Worm (Caenorhabditis elegans) whole organism, L2 larva: ENCODE measurements around the gene mfn-1.

ENCODE experiments used
- C34F6.9 ChIP-seq: fragments of 150-350 bp; optimal IDR thresholded peaks from 2 replicates; lab custom pipeline; 2014; ENCODE audit warnings: missing biosample characterization, missing genetic modification characterization
- F13H6.1 ChIP-seq: sonication (generic microtip); optimal IDR thresholded peaks from 2 replicates; lab custom pipeline; 2016; ENCODE audit warnings: missing genetic modification characterization, missing compliant biosample characterization
- R02D3.7 ChIP-seq: fragments of 150-350 bp; optimal IDR thresholded peaks from 2 replicates; lab custom pipeline; 2014; ENCODE audit warnings: missing biosample characterization, missing genetic modification characterization
- Y55F3AM.14 ChIP-seq: fragments of 200-800 bp; sonication (Bioruptor generic); optimal IDR thresholded peaks from 2 replicates; lab custom pipeline; 2018; ENCODE audit warnings: mild to moderate bottlenecking, missing genetic modification characterization, missing compliant biosample characterization
- ZK546.5 ChIP-seq: sonication (generic microtip); optimal IDR thresholded peaks from 2 replicates; lab custom pipeline; 2017; ENCODE audit warnings: missing biosample characterization, missing genetic modification characterization
- aly-2 ChIP-seq: fragments of 150-350 bp; optimal IDR thresholded peaks from 2 replicates; lab custom pipeline; 2014; ENCODE audit warnings: missing biosample characterization, missing genetic modification characterization
- ama-1 ChIP-seq: fragments of 150-350 bp; optimal IDR thresholded peaks from 2 replicates; lab custom pipeline; 2018; ENCODE audit warnings: inconsistent platforms
- blmp-1 ChIP-seq: sonication (generic microtip); optimal IDR thresholded peaks from 2 replicates; lab custom pipeline; 2017; ENCODE audit warnings: missing genetic modification characterization, mild to moderate bottlenecking, missing compliant biosample characterization, antibody characterized with exemption, moderate library complexity; ENCODE audit not compliant: insufficient read depth
- ceh-16 ChIP-seq: fragments of 150-350 bp; optimal IDR thresholded peaks from 2 replicates; lab custom pipeline; 2014; ENCODE audit warnings: missing biosample characterization, missing genetic modification characterization
- ceh-82 ChIP-seq: fragments of 150-350 bp; optimal IDR thresholded peaks from 2 replicates; lab custom pipeline; 2014; ENCODE audit warnings: missing biosample characterization, missing genetic modification characterization
- crh-2 ChIP-seq: sonication (generic microtip); optimal IDR thresholded peaks from 2 replicates; lab custom pipeline; 2017; ENCODE audit warnings: missing biosample characterization, missing genetic modification characterization
- dmd-4 ChIP-seq: sonication (generic microtip); optimal IDR thresholded peaks from 2 replicates; lab custom pipeline; 2017; ENCODE audit warnings: missing biosample characterization, missing genetic modification characterization
- egl-27 ChIP-seq: sonication (generic microtip); optimal IDR thresholded peaks from 3 replicates; lab custom pipeline; 2017; ENCODE audit warnings: missing biosample characterization, missing genetic modification reagents, missing genetic modification characterization
- elt-1 ChIP-seq: fragments of 150-350 bp; optimal IDR thresholded peaks from 2 replicates; lab custom pipeline; 2014; ENCODE audit warnings: missing biosample characterization, missing genetic modification characterization
- fos-1 ChIP-seq: fragments of 150-350 bp; optimal IDR thresholded peaks from 2 replicates; lab custom pipeline; 2014; ENCODE audit warnings: missing biosample characterization, missing genetic modification characterization
- gmeb-1 ChIP-seq: fragments of 150-350 bp; optimal IDR thresholded peaks from 2 replicates; lab custom pipeline; 2014; ENCODE audit warnings: missing biosample characterization, missing genetic modification characterization
- lin-11 ChIP-seq: fragments of 150-350 bp; sonication (generic microtip); optimal IDR thresholded peaks from 2 replicates; lab custom pipeline; 2014; ENCODE audit warnings: missing biosample characterization, missing genetic modification characterization, inconsistent platforms, mixed read lengths
- lin-13 ChIP-seq: fragments of 150-350 bp; optimal IDR thresholded peaks from 2 replicates; lab custom pipeline; 2014; ENCODE audit warnings: missing biosample characterization, missing genetic modification reagents, missing genetic modification characterization
- lin-39 ChIP-seq: fragments of 150-350 bp; optimal IDR thresholded peaks from 2 replicates; lab custom pipeline; 2014; ENCODE audit warnings: missing biosample characterization, missing genetic modification reagents, missing genetic modification characterization
- lsy-2 ChIP-seq, 2 experiments: fragments of 150-350 bp in 1 of 2; sonication (generic microtip) in 1 of 2; optimal IDR thresholded peaks; 2 replicates each; lab custom pipeline; 2014 to 2017; ENCODE audit warnings: missing biosample characterization in 2 of 2, missing genetic modification characterization in 2 of 2
- mab-5 ChIP-seq: fragments of 150-350 bp; optimal IDR thresholded peaks from 2 replicates; lab custom pipeline; 2014; ENCODE audit warnings: missing biosample characterization, missing genetic modification characterization
- mbf-1 ChIP-seq: sonication (generic microtip); optimal IDR thresholded peaks from 2 replicates; lab custom pipeline; 2017; ENCODE audit warnings: missing biosample characterization, missing genetic modification characterization
- mdl-1 ChIP-seq, 2 experiments: fragments of 150-350 bp in 1 of 2; sonication (generic microtip) in 1 of 2; optimal IDR thresholded peaks; 2 replicates each; lab custom pipeline; 2017; ENCODE audit warnings: missing biosample characterization in 2 of 2, missing genetic modification characterization in 2 of 2
- nhr-10 ChIP-seq: sonication (generic microtip); optimal IDR thresholded peaks from 2 replicates; lab custom pipeline; 2017; ENCODE audit warnings: missing biosample characterization, missing genetic modification characterization
- nhr-11 ChIP-seq: fragments of 150-350 bp; optimal IDR thresholded peaks from 2 replicates; lab custom pipeline; 2014; ENCODE audit warnings: missing biosample characterization, missing genetic modification characterization
- nhr-129 ChIP-seq: fragments of 150-350 bp; optimal IDR thresholded peaks from 2 replicates; lab custom pipeline; 2014; ENCODE audit warnings: missing biosample characterization, missing genetic modification characterization
- nhr-21 ChIP-seq: fragments of 150-350 bp; optimal IDR thresholded peaks from 2 replicates; lab custom pipeline; 2014; ENCODE audit warnings: missing biosample characterization, missing genetic modification characterization
- nhr-237 ChIP-seq: fragments of 150-350 bp; optimal IDR thresholded peaks from 2 replicates; lab custom pipeline; 2014; ENCODE audit warnings: missing biosample characterization, missing genetic modification characterization
- nhr-25 ChIP-seq: fragments of 150-350 bp; sonication (generic microtip); optimal IDR thresholded peaks from 3 replicates; lab custom pipeline; 2014; ENCODE audit warnings: missing biosample characterization, missing genetic modification characterization
- nhr-6 ChIP-seq: fragments of 150-350 bp; optimal IDR thresholded peaks from 2 replicates; lab custom pipeline; 2014; ENCODE audit warnings: missing biosample characterization, missing genetic modification characterization
- nhr-77 ChIP-seq: fragments of 150-350 bp; optimal IDR thresholded peaks from 2 replicates; lab custom pipeline; 2014; ENCODE audit warnings: missing biosample characterization, missing genetic modification characterization
- peb-1 ChIP-seq: fragments of 150-350 bp; optimal IDR thresholded peaks from 2 replicates; lab custom pipeline; 2014; ENCODE audit warnings: missing biosample characterization, missing genetic modification characterization
- skn-1 ChIP-seq: sonication (generic microtip); optimal IDR thresholded peaks from 2 replicates; lab custom pipeline; 2017; ENCODE audit warnings: missing biosample characterization, missing genetic modification characterization
- sma-3 ChIP-seq: sonication (generic microtip); optimal IDR thresholded peaks from 2 replicates; lab custom pipeline; 2016; ENCODE audit warnings: missing genetic modification reagents, missing genetic modification characterization, missing compliant biosample characterization
- sma-9 ChIP-seq, 2 experiments: fragments of 150-350 bp in 1 of 2; sonication (generic microtip) in 1 of 2; optimal IDR thresholded peaks; 2 replicates each; lab custom pipeline; 2014 to 2016; ENCODE audit warnings: missing genetic modification characterization in 2 of 2, mild to moderate bottlenecking in 1 of 2, missing biosample characterization in 1 of 2, missing compliant biosample characterization in 1 of 2, missing genetic modification reagents in 1 of 2, moderate library complexity in 1 of 2
- snpc-4 ChIP-seq: fragments of 150-350 bp; optimal IDR thresholded peaks from 2 replicates; lab custom pipeline; 2014; ENCODE audit warnings: missing biosample characterization, missing genetic modification characterization
- unc-39 ChIP-seq: fragments of 150-350 bp; optimal IDR thresholded peaks from 2 replicates; lab custom pipeline; 2014; ENCODE audit warnings: missing biosample characterization, missing genetic modification characterization
- unc-55 ChIP-seq: fragments of 150-350 bp; sonication (generic microtip); optimal IDR thresholded peaks from 3 replicates; lab custom pipeline; 2014; ENCODE audit warnings: missing biosample characterization, missing genetic modification reagents, missing genetic modification characterization
- unc-62 ChIP-seq: fragments of 150-350 bp; optimal IDR thresholded peaks from 2 replicates; lab custom pipeline; 2014; ENCODE audit warnings: missing biosample characterization, missing genetic modification reagents, missing genetic modification characterization
- zag-1 ChIP-seq: fragments of 150-350 bp; optimal IDR thresholded peaks from 2 replicates; lab custom pipeline; 2014; ENCODE audit warnings: missing biosample characterization, missing genetic modification characterization
- ztf-1 ChIP-seq: fragments of 200-800 bp; sonication (Bioruptor generic); conservative IDR thresholded peaks from 2 replicates; pipeline ENCODE4 v1.3.6; 2022; ENCODE audit warnings: missing genetic modification characterization, missing compliant biosample characterization
- ztf-11 ChIP-seq: sonication (generic microtip); optimal IDR thresholded peaks from 2 replicates; lab custom pipeline; 2017; ENCODE audit warnings: missing biosample characterization, missing genetic modification characterization
- ztf-4 ChIP-seq: fragments of 150-350 bp; optimal IDR thresholded peaks from 2 replicates; lab custom pipeline; 2014; ENCODE audit warnings: missing biosample characterization, missing genetic modification characterization

Gene mfn-1

ce11 chrII:11485200-11485599 lies 13.4 kb upstream of the mfn-1 start, which contains the start of gene twk-5:
twk-5 (minus strand) TSS chrII:11485300.
- TF ChIP-seq ZK546.5 (tag; lab: Kevin White, UChicago) (no peak), gmeb-1 (tag; lab: Kevin White, UChicago) (no peak), Y55F3AM.14 (GFP tag; lab: Kevin White, UChicago) (no peak), nhr-10 (tag; lab: Kevin White, UChicago) (no peak), ztf-1 (no peak), blmp-1 (tag; lab: Kevin White, UChicago) (peak; percentile 8)

ce11 chrII:11484600-11484999 lies 12.8 kb upstream of the mfn-1 start:
- peak; percentile 79 for TF ChIP-seq nhr-21
- TF ChIP-seq unc-55 (GFP tag; lab: Kevin White, UChicago) = peak; percentile 74
- TF ChIP-seq unc-62 (GFP tag; lab: Kevin White, UChicago) = no peak
- TF ChIP-seq ztf-4 (tag; lab: Kevin White, UChicago) = peak; percentile 59
- peak; percentile 70 for TF ChIP-seq fos-1 (tag; lab: Kevin White, UChicago)
- TF ChIP-seq zag-1 (tag; lab: Kevin White, UChicago) = peak; percentile 1
- peak; percentile 39 for TF ChIP-seq nhr-11 (tag; lab: Kevin White, UChicago)
- TF ChIP-seq ceh-16 (tag; lab: Kevin White, UChicago) = peak; percentile 13
- TF ChIP-seq sma-3 (GFP tag; lab: Kevin White, UChicago) = peak; percentile 67
- peak; percentile 19 for TF ChIP-seq snpc-4 (tag; lab: Kevin White, UChicago)
- TF ChIP-seq egl-27 (tag; lab: Kevin White, UChicago) = peak; percentile 35
- TF ChIP-seq lin-11 (tag; lab: Kevin White, UChicago) = peak; percentile 92
- no peak for TF ChIP-seq lin-13
- peak; percentile 48 for TF ChIP-seq F13H6.1
- TF ChIP-seq mdl-1 (tag; optimal IDR thresholded peaks at IDR 0.05; lab: Kevin White, UChicago) = peak; percentile 25 to 64
- TF ChIP-seq C34F6.9 (tag; lab: Kevin White, UChicago) = peak; percentile 78
- TF ChIP-seq nhr-10 (tag; lab: Kevin White, UChicago) = no peak
- peak; percentile 54 for TF ChIP-seq mab-5 (tag; lab: Kevin White, UChicago)
- TF ChIP-seq nhr-129 (tag; lab: Kevin White, UChicago) = peak; percentile 88
- TF ChIP-seq ztf-1 = no peak
- peak; percentile 58 for TF ChIP-seq nhr-25 (tag; lab: Kevin White, UChicago)
- TF ChIP-seq ZK546.5 (tag; lab: Kevin White, UChicago) = no peak
- TF ChIP-seq lsy-2 (tag; optimal IDR thresholded peaks at IDR 0.05; lab: Kevin White, UChicago) = peak; percentile 48 to 88
- TF ChIP-seq crh-2 (tag; lab: Kevin White, UChicago) = peak; percentile 63
- peak; percentile 85 for TF ChIP-seq Y55F3AM.14 (GFP tag; lab: Kevin White, UChicago)
- TF ChIP-seq ceh-82 (tag; lab: Kevin White, UChicago) = peak; percentile 59
- peak; percentile 56 for TF ChIP-seq gmeb-1 (tag; lab: Kevin White, UChicago)
- TF ChIP-seq nhr-6 = peak; percentile 23
- no peak for TF ChIP-seq lin-39 (tag; lab: Kevin White, UChicago)
- TF ChIP-seq sma-9 (GFP tag; optimal IDR thresholded peaks at IDR 0.05; lab: Kevin White, UChicago) = peak; percentile 72
- no peak for TF ChIP-seq sma-9 (tag; optimal IDR thresholded peaks at IDR 0.05; lab: Kevin White, UChicago)
- TF ChIP-seq, all 48 proteins: peak for 24

- no peak for TF ChIP-seq lin-11 (tag; lab: Kevin White, UChicago)
- TF ChIP-seq ztf-11 = no peak
- no peak for TF ChIP-seq lin-13
- TF ChIP-seq ztf-1 = no peak
- no peak for TF ChIP-seq ceh-82 (tag; lab: Kevin White, UChicago)
- no peak for TF ChIP-seq nhr-6
- no peak for TF ChIP-seq Y55F3AM.14 (GFP tag; lab: Kevin White, UChicago)
- no peak for TF ChIP-seq nhr-129 (tag; lab: Kevin White, UChicago)
- TF ChIP-seq lsy-2 (tag; optimal IDR thresholded peaks at IDR 0.05; lab: Kevin White, UChicago) = no peak
- no peak for TF ChIP-seq ama-1
- TF ChIP-seq F13H6.1 = no peak
Measured at ce11 chrII:11479076-11479475, 7.3 kb upstream of the mfn-1 start, which contains the start of gene W02B12.12. W02B12.12 (minus strand) TSS chrII:11479176.

DNA sequence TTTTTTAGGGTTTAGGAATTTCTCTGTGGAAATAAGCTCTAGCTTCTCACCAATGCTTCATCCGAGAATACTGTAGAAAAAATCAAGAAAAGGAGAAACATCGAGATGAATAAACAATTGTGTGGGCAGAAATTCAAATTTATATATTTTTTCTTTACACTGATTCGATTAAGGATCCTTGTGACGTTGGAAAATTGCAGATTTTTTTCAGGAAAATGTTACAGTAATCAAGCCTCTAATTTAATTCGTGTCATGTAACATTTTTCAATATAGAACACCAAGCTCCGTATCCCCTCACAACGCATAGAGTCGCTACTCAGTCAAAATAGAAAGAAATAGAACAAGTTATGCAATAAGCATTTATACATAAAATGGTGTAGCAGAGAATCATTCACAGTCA lies 4.6 kb upstream of the mfn-1 start, which contains the start of gene W02B12.16:
Gene W02B12.16, minus strand, starts transcription at position 101 of the 400 bp plus-strand sequence.
- TF ChIP-seq nhr-21 (no peak), R02D3.7 (tag; lab: Kevin White, UChicago) (no peak), dmd-4 (no peak), C34F6.9 (tag; lab: Kevin White, UChicago) (no peak), mdl-1 (tag; optimal IDR thresholded peaks at IDR 0.05; lab: Kevin White, UChicago) (no peak), unc-39 (no peak), peb-1 (no peak), nhr-77 (tag; lab: Kevin White, UChicago) (no peak), nhr-237 (tag; lab: Kevin White, UChicago) (no peak), snpc-4 (tag; lab: Kevin White, UChicago) (no peak), ceh-16 (tag; lab: Kevin White, UChicago) (no peak), Y55F3AM.14 (GFP tag; lab: Kevin White, UChicago) (no peak), aly-2 (tag; lab: Kevin White, UChicago) (no peak), mbf-1 (tag; lab: Kevin White, UChicago) (no peak), elt-1 (no peak), egl-27 (tag; lab: Kevin White, UChicago) (no peak), nhr-6 (no peak), skn-1 (no peak), sma-3 (GFP tag; lab: Kevin White, UChicago) (no peak), nhr-11 (tag; lab: Kevin White, UChicago) (no peak)
